Fruit fly (Drosophila melanogaster) whole organism, prepupa: ENCODE measurements around the gene lectin-22C.

Source experiments
- CG10669 ChIP-seq: fragments of 200-800 bp; sonication (Bioruptor generic); optimal IDR thresholded peaks from 3 replicates; lab custom pipeline; 2018; ENCODE audit warnings: missing biosample characterization, mild to moderate bottlenecking, missing genetic modification characterization, moderate library complexity
- CG15336 ChIP-seq: fragments of 200-800 bp; sonication (Bioruptor generic); IDR thresholded peaks from 2 replicates; pipeline ENCODE4 v1.3.6; 2022; ENCODE audit warnings: missing biosample characterization, missing genetic modification characterization
- CG1621 ChIP-seq: fragments of 200-800 bp; sonication (Bioruptor generic); optimal IDR thresholded peaks from 3 replicates; lab custom pipeline; 2018; ENCODE audit warnings: missing biosample characterization, mild to moderate bottlenecking, missing genetic modification characterization
- CG16779 ChIP-seq: fragments of 200-800 bp; sonication (Bioruptor generic); optimal IDR thresholded peaks from 3 replicates; lab custom pipeline; 2017; ENCODE audit warnings: missing biosample characterization, mild to moderate bottlenecking, missing genetic modification characterization
- CG34406 ChIP-seq: fragments of 200-800 bp; sonication (Bioruptor generic); optimal IDR thresholded peaks from 3 replicates; lab custom pipeline; 2016; ENCODE audit warnings: missing biosample characterization, missing genetic modification characterization
- dac ChIP-seq: fragments of 200-800 bp; sonication (Bioruptor generic); optimal IDR thresholded peaks from 2 replicates; lab custom pipeline; 2017; ENCODE audit warnings: missing biosample characterization, mild to moderate bottlenecking, missing genetic modification characterization
- svp ChIP-seq: fragments of 200-800 bp; sonication (Bioruptor generic); peaks from one replicate; lab custom pipeline; 2016; ENCODE audit warnings: missing biosample characterization, missing genetic modification characterization

dm6 chr2L:2039458-2039857, 2.4 kb upstream of the lectin-22C start:
- TF ChIP-seq CG1621 (tag; lab: Kevin White, UChicago), result no peak
- TF ChIP-seq CG15336 (GFP tag; lab: Robert Waterston, UW), result no peak
- TF ChIP-seq CG34406 (GFP tag; lab: Kevin White, UChicago), result no peak
- TF ChIP-seq CG10669, result no peak
- no peak for TF ChIP-seq dac (GFP tag; lab: Kevin White, UChicago)
- no peak for TF ChIP-seq CG16779
- no peak for TF ChIP-seq svp (GFP tag; lab: Kevin White, UChicago)
